Fruit fly (Drosophila melanogaster) whole organism, adult: ENCODE results near the gene CG40486.
A peak's percentile ranks its signal among the peaks of the same experiment; 100 is the strongest.

Experiments
- CG11617 ChIP-seq: fragments of 200-800 bp; sonication (Bioruptor generic); optimal IDR thresholded peaks from 2 replicates; lab custom pipeline; 2017; ENCODE audit warnings: mild to moderate bottlenecking, missing biosample characterization, missing genetic modification reagents, missing genetic modification characterization
- CG12768 ChIP-seq: fragments of 200-800 bp; sonication (Bioruptor generic); optimal IDR thresholded peaks from 2 replicates; lab custom pipeline; 2017; ENCODE audit warnings: missing biosample characterization, missing genetic modification characterization, mild to moderate bottlenecking, moderate library complexity, missing genetic modification reagents
- CG14711 ChIP-seq: fragments of 200-800 bp; sonication (Bioruptor generic); optimal IDR thresholded peaks from 2 replicates; lab custom pipeline; 2018; ENCODE audit warnings: missing biosample characterization, mild to moderate bottlenecking, missing genetic modification characterization, moderate library complexity
- CG1620 ChIP-seq: fragments of 200-800 bp; sonication (Bioruptor generic); optimal IDR thresholded peaks from 2 replicates; lab custom pipeline; 2016; ENCODE audit warnings: missing biosample characterization, missing genetic modification characterization
- CG33017 ChIP-seq: fragments of 200-800 bp; sonication (Bioruptor generic); optimal IDR thresholded peaks from 2 replicates; lab custom pipeline; 2018; ENCODE audit warnings: missing biosample characterization, mild to moderate bottlenecking, missing genetic modification characterization, moderate library complexity
- CG5204 ChIP-seq: fragments of 200-800 bp; sonication (Bioruptor generic); optimal IDR thresholded peaks from 2 replicates; lab custom pipeline; 2016; ENCODE audit warnings: missing biosample characterization, missing genetic modification characterization
- CG7045 ChIP-seq: fragments of 200-800 bp; sonication (Bioruptor generic); optimal IDR thresholded peaks from 2 replicates; lab custom pipeline; 2017; ENCODE audit warnings: missing biosample characterization, mild to moderate bottlenecking, missing genetic modification characterization
- CG7101 ChIP-seq: fragments of 200-800 bp; sonication (Bioruptor generic); optimal IDR thresholded peaks from 2 replicates; lab custom pipeline; 2018; ENCODE audit warnings: missing biosample characterization, mild to moderate bottlenecking, missing genetic modification characterization, moderate library complexity
- Clk ChIP-seq: fragments of 200-800 bp; sonication (Bioruptor generic); optimal IDR thresholded peaks from 2 replicates; lab custom pipeline; 2017; ENCODE audit warnings: missing biosample characterization, missing genetic modification characterization
- Crg-1 ChIP-seq: fragments of 200-800 bp; sonication (Bioruptor generic); optimal IDR thresholded peaks from 2 replicates; lab custom pipeline; 2016; ENCODE audit warnings: missing biosample characterization, missing genetic modification characterization
- Hr96 ChIP-seq: fragments of 200-800 bp; sonication (Bioruptor generic); optimal IDR thresholded peaks from 2 replicates; lab custom pipeline; 2016; ENCODE audit warnings: missing biosample characterization, missing genetic modification characterization
- Mnt ChIP-seq: fragments of 200-800 bp; sonication (Bioruptor generic); optimal IDR thresholded peaks from 2 replicates; lab custom pipeline; 2016; ENCODE audit warnings: missing biosample characterization, mild to moderate bottlenecking, missing genetic modification characterization
- bab1 ChIP-seq: fragments of 200-800 bp; sonication (Bioruptor generic); optimal IDR thresholded peaks from 3 replicates; lab custom pipeline; 2019; ENCODE audit warnings: missing biosample characterization, mild to moderate bottlenecking, missing genetic modification characterization, moderate library complexity
- cic ChIP-seq: fragments of 200-800 bp; sonication (Bioruptor generic); optimal IDR thresholded peaks from 2 replicates; lab custom pipeline; 2017; ENCODE audit warnings: missing biosample characterization, mild to moderate bottlenecking, missing genetic modification characterization, moderate library complexity
- cnc ChIP-seq, 2 experiments: fragments of >200 bp; optimal IDR thresholded peaks; 2 replicates each; lab custom pipeline; 2017
- kay ChIP-seq: fragments of 200-800 bp; sonication (Bioruptor generic); peaks from one replicate; lab custom pipeline; 2016; ENCODE audit warnings: missing biosample characterization, missing genetic modification characterization, borderline replicate concordance
- ovo ChIP-seq: fragments of 200-800 bp; sonication (Bioruptor generic); optimal IDR thresholded peaks from 2 replicates; lab custom pipeline; 2016; ENCODE audit warnings: missing biosample characterization, missing genetic modification characterization
- pad ChIP-seq: fragments of 200-800 bp; sonication (Bioruptor generic); optimal IDR thresholded peaks from 3 replicates; lab custom pipeline; 2017; ENCODE audit warnings: missing biosample characterization, missing genetic modification characterization, mild to moderate bottlenecking, moderate library complexity, missing genetic modification reagents
- tj ChIP-seq: fragments of 200-800 bp; sonication (Bioruptor generic); optimal IDR thresholded peaks from 3 replicates; lab custom pipeline; 2017; ENCODE audit warnings: missing biosample characterization, mild to moderate bottlenecking, missing genetic modification characterization, moderate library complexity
- toe ChIP-seq: fragments of 200-800 bp; sonication (Bioruptor generic); optimal IDR thresholded peaks from 2 replicates; lab custom pipeline; 2016; ENCODE audit warnings: missing biosample characterization, missing genetic modification characterization

CG40486 gene

DNA sequence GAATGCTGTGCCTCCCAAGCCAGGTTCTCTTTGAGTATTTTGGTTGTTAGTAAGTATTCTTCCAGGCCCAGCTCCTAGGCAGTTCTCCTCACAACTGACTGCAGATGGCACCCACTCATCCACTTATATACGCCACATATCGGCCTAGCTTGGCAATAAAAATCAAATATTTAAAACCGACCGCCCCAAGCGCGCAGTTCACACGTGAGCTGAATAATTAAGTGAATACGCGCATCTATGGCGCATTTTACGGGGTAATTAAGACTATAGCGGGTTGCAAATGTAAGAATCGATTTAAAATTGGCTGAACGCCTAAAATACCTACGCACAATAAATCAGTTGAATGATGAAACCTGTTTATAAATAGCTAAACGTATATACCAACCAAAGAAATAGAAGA is at the start of gene CG40486:
Gene CG40486, minus strand, starts transcription at position 101 of the 400 bp plus-strand sequence.
- TF ChIP-seq Clk (GFP tag; lab: Kevin White, UChicago): no peak
- no peak for TF ChIP-seq CG1620 (GFP tag; lab: Kevin White, UChicago)
- TF ChIP-seq Crg-1 (GFP tag; lab: Kevin White, UChicago): no peak
- TF ChIP-seq CG12768 (GFP tag; lab: Kevin White, UChicago): no peak
- TF ChIP-seq Hr96 (GFP tag; lab: Kevin White, UChicago): no peak
- no peak for TF ChIP-seq kay
- TF ChIP-seq Mnt: no peak
- no peak for TF ChIP-seq CG7101 (tag; lab: Kevin White, UChicago)
- TF ChIP-seq CG11617 (GFP tag; lab: Kevin White, UChicago): no peak
- TF ChIP-seq CG7045: no peak
- TF ChIP-seq ovo (GFP tag; lab: Kevin White, UChicago): no peak
- TF ChIP-seq toe (GFP tag; lab: Kevin White, UChicago): no peak
- no peak for TF ChIP-seq CG5204 (GFP tag; lab: Kevin White, UChicago)
- TF ChIP-seq CG33017: no peak
- TF ChIP-seq cnc (optimal IDR thresholded peaks at IDR 0.05; lab: Kevin White, UChicago): no peak
- no peak for TF ChIP-seq cic (GFP tag; lab: Kevin White, UChicago)
- TF ChIP-seq tj (GFP tag; lab: Kevin White, UChicago): no peak

dm6 chrX:23007399-23007798 is 47.5 kb upstream of the CG40486 start:
- TF ChIP-seq CG33017 (no peak), toe (GFP tag; lab: Kevin White, UChicago) (peak; percentile 15)

- no peak for TF ChIP-seq kay
- TF ChIP-seq pad: no peak
Measured at dm6 chrX:23006925-23007324, 47.0 kb upstream of the CG40486 start.

- TF ChIP-seq CG5204 (GFP tag; lab: Kevin White, UChicago) (peak; percentile 28), ovo (GFP tag; lab: Kevin White, UChicago) (no peak), toe (GFP tag; lab: Kevin White, UChicago) (peak; percentile 1), Hr96 (GFP tag; lab: Kevin White, UChicago) (no peak), kay (no peak), tj (GFP tag; lab: Kevin White, UChicago) (no peak), cnc (optimal IDR thresholded peaks at IDR 0.05; lab: Kevin White, UChicago) (no peak), CG7101 (tag; lab: Kevin White, UChicago) (peak; percentile 35), Clk (GFP tag; lab: Kevin White, UChicago) (no peak), CG14711 (no peak)
Measured at dm6 chrX:23004598-23005469, 44.9 kb upstream of the CG40486 start, which contains the start of the genes stnA and stnB. stnA (minus strand) TSS chrX:23004648. stnB (minus strand) TSS chrX:23004648.

DNA sequence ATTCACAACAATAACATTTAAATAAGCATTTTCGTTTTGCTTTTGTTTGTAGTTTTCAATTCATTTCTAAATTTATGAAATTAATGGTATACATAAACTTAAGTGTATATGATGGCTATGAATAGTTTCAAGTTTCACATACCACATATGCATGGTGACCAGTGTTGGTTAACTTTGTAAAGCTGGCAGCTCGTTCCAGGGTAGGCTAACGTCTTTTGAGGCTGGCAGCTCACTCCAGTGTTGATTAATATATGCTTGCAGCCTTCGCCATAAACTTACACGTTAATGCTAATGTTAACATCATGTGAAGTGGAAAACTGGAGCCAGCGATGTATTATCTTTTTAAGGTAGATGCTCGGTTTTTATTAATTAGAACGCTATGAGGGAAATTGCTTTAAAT is 21.6 kb upstream of the CG40486 start:
- TF ChIP-seq Clk (GFP tag; lab: Kevin White, UChicago) (no peak), CG12768 (GFP tag; lab: Kevin White, UChicago) (no peak), CG33017 (no peak), Hr96 (GFP tag; lab: Kevin White, UChicago) (no peak), ovo (GFP tag; lab: Kevin White, UChicago) (no peak), tj (GFP tag; lab: Kevin White, UChicago) (no peak), kay (no peak), toe (GFP tag; lab: Kevin White, UChicago) (no peak), CG11617 (GFP tag; lab: Kevin White, UChicago) (no peak), bab1 (GFP tag; lab: Kevin White, UChicago) (no peak), CG5204 (GFP tag; lab: Kevin White, UChicago) (no peak), CG7101 (tag; lab: Kevin White, UChicago) (no peak), Mnt (no peak), cic (GFP tag; lab: Kevin White, UChicago) (no peak), pad (no peak), CG14711 (no peak), Crg-1 (GFP tag; lab: Kevin White, UChicago) (no peak), CG7045 (no peak), cnc (optimal IDR thresholded peaks at IDR 0.05; lab: Kevin White, UChicago) (no peak), CG1620 (GFP tag; lab: Kevin White, UChicago) (no peak)

- TF ChIP-seq ovo (GFP tag; lab: Kevin White, UChicago) (no peak), CG1620 (GFP tag; lab: Kevin White, UChicago) (no peak), cic (GFP tag; lab: Kevin White, UChicago) (no peak), CG11617 (GFP tag; lab: Kevin White, UChicago) (no peak), tj (GFP tag; lab: Kevin White, UChicago) (no peak), cnc (optimal IDR thresholded peaks at IDR 0.05; lab: Kevin White, UChicago) (no peak), CG33017 (no peak), CG5204 (GFP tag; lab: Kevin White, UChicago) (no peak), kay (no peak), Crg-1 (GFP tag; lab: Kevin White, UChicago) (no peak), CG7101 (tag; lab: Kevin White, UChicago) (no peak), CG7045 (no peak), pad (no peak), toe (GFP tag; lab: Kevin White, UChicago) (no peak), CG12768 (GFP tag; lab: Kevin White, UChicago) (no peak), bab1 (GFP tag; lab: Kevin White, UChicago) (no peak)
Measured at dm6 chrX:22962260-22962659, 2.4 kb upstream of the CG40486 start, which contains the start of gene CG40485. CG40485 (minus strand) TSS chrX:22962360.
